Fruit fly (Drosophila melanogaster): ENCODE results near the gene Pvf3.

Pvf3 gene

dm6 chr2L:7165832-7166231 is 8.3 kb upstream of the Pvf3 start:
- no peak for TF ChIP-seq CG8478 (optimal IDR thresholded peaks at IDR 0.05)
- TF ChIP-seq CTCF (optimal IDR thresholded peaks at IDR 0.05), result no peak

- TF ChIP-seq CG8478 (optimal IDR thresholded peaks at IDR 0.05), result no peak
- TF ChIP-seq CTCF (optimal IDR thresholded peaks at IDR 0.05), result no peak
Measured at dm6 chr2L:7158798-7159197, 1.3 kb upstream of the Pvf3 start.

DNA sequence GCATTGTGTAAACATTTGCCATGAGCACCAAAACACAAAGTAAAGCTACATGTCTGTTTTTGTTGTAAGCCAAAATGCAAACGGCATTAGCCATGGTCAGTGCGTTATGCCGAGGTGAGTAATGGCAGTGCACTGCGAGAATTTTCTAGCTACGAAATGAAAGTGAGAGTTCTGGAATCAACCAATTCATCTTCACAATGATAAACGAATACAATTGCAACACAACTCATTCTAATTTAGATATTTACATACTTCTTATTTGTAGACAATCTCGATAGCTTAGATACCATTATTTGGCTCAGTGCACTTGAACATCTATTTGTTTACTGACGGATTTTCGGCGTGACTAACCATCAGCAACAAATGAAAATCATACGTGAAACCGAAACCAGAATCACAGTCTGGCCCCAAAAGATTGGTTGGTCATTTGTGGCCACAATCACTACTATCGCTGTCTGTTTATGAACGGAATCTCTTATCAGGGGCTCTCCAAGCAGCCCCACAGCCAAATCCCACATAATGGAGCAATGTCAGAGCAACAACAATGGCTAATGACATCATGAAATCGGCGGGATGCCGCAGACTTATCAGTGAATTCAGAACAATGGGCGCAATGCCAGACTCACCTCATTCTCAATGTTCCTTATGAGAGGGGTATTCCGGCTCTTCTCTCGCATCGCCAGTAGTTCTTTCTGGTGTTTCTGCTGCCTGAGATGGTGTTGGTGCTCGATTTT is 2.5 kb downstream of the Pvf3 start:
- TF ChIP-seq CTCF (optimal IDR thresholded peaks at IDR 0.05) (no peak), CG8478 (optimal IDR thresholded peaks at IDR 0.05) (no peak)

DNA sequence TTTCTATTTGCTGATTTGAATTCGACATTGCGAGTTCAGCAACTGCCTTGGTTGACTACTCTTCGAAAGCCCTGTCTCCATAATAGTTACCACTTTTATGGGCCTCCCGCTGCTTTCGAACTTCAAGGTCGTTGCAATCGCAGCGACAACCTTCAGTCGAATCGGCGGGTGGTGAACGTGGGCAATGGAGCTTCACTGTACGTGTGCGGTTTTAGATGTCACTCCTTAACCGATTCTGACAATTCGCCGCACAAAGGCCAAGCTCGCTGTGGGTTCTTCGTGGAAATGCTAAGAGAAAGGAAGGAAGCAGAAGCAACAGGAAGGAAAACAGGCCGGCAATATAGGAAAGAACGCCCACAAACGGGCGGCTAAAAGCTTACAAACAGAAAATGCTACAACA is 5.2 kb downstream of the Pvf3 start:
- TF ChIP-seq CG8478 (optimal IDR thresholded peaks at IDR 0.05), result no peak
- TF ChIP-seq CTCF (optimal IDR thresholded peaks at IDR 0.05), result no peak

- no peak for TF ChIP-seq CG8478 (optimal IDR thresholded peaks at IDR 0.05)
- TF ChIP-seq CTCF (optimal IDR thresholded peaks at IDR 0.05), result no peak
Measured at dm6 chr2L:7150775-7151174, 6.7 kb downstream of the Pvf3 start.

DNA sequence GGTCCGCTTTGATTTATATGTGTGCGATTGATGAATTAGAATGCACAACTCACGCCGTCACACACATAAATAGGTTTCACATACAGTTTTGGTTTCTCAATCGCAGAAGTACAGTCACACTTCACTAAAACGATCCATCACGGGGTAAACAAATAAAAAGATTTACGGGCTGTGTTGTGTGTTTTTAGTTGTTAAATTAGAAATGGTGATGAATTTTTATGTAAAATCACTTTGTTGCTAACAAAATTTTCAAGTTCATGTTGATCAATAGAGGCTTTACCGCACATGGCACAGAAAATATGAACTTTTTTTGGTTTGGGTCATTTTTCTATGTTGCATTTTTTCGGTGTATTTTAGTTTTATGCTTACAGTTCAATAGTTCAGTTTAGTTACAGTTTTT is 8.6 kb downstream of the Pvf3 start:
- TF ChIP-seq CG8478 (optimal IDR thresholded peaks at IDR 0.05) (no peak), CTCF (optimal IDR thresholded peaks at IDR 0.05) (no peak)

DNA sequence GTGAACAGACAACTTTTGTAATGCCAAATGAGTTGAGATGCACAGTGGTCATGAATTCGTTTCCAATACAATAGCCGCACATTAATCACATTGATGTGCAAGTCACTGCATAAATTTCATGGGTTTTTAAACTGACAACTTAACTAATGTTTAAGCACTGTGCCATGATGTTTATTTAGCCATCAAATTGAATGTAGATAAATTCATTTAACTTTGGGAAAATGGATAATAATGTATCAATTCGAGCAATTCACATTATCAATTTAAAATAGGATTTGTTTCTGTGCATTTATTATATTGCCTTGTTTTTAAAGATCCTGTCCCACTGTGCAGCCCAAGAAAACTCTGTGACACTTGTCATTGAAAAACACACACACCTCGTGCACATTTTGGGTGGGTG is 9.4 kb downstream of the Pvf3 start:
- no peak for TF ChIP-seq CTCF (optimal IDR thresholded peaks at IDR 0.05)
- TF ChIP-seq CG8478 (optimal IDR thresholded peaks at IDR 0.05), result no peak

DNA sequence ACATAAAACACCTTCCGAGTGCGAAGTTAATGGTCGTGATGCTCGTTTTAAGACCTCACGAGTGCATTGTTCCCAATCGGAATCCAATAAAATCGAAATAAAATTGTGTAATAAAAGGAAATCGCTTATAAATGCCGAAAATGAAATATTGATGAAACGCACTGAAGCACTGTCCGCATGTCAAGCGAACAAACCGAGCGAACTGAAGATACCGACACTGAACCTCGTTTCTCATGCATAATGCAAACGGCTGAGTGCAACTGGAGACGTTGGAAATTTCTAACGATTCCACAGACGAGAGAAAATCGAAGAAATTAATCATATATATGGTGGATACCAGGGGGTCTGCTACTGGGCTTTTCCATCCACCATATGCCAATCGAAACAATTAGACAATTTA is 10.3 kb downstream of the Pvf3 start:
- no peak for TF ChIP-seq CG8478 (optimal IDR thresholded peaks at IDR 0.05)
- TF ChIP-seq CTCF (optimal IDR thresholded peaks at IDR 0.05), result no peak

DNA sequence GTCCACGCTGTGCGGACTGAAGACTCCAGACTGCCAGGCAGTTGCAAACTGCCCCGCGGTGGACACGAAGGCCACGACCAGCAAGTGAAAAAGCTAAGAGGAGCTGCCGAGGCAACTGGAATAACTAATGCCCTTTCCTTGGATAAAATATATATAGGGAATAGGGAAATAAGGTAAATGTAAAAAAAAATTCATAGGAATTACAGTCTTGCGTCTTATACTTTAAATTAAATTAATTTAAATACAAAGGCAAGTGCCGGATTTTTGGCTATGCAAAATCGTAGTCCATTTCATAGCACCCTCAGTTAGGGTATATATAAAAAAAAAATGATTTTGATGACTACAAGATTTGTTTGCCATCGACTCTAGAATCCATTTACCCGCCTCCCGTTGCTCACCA is 11.6 kb downstream of the Pvf3 start:
- TF ChIP-seq CG8478 (optimal IDR thresholded peaks at IDR 0.05) (no peak), CTCF (optimal IDR thresholded peaks at IDR 0.05) (no peak)

dm6 chr2L:7144061-7144460 is 13.4 kb downstream of the Pvf3 start:
- TF ChIP-seq CG8478 (optimal IDR thresholded peaks at IDR 0.05) (no peak), CTCF (optimal IDR thresholded peaks at IDR 0.05) (no peak)

dm6 chr2L:7140089-7140488 is 17.4 kb downstream of the Pvf3 start:
- TF ChIP-seq CTCF (optimal IDR thresholded peaks at IDR 0.05) (no peak), CG8478 (optimal IDR thresholded peaks at IDR 0.05) (no peak)

dm6 chr2L:7138516-7139061 is 18.9 kb downstream of the Pvf3 start:
- TF ChIP-seq CTCF (optimal IDR thresholded peaks at IDR 0.05), result no peak

dm6 chr2L:7136667-7137066 is 20.8 kb downstream of the Pvf3 start:
- TF ChIP-seq CTCF (optimal IDR thresholded peaks at IDR 0.05) (no peak), CG8478 (optimal IDR thresholded peaks at IDR 0.05) (no peak)

- no peak for TF ChIP-seq CG8478 (optimal IDR thresholded peaks at IDR 0.05)
- TF ChIP-seq CTCF (optimal IDR thresholded peaks at IDR 0.05), result no peak
Measured at dm6 chr2L:7135069-7135468, 22.4 kb downstream of the Pvf3 start.

DNA sequence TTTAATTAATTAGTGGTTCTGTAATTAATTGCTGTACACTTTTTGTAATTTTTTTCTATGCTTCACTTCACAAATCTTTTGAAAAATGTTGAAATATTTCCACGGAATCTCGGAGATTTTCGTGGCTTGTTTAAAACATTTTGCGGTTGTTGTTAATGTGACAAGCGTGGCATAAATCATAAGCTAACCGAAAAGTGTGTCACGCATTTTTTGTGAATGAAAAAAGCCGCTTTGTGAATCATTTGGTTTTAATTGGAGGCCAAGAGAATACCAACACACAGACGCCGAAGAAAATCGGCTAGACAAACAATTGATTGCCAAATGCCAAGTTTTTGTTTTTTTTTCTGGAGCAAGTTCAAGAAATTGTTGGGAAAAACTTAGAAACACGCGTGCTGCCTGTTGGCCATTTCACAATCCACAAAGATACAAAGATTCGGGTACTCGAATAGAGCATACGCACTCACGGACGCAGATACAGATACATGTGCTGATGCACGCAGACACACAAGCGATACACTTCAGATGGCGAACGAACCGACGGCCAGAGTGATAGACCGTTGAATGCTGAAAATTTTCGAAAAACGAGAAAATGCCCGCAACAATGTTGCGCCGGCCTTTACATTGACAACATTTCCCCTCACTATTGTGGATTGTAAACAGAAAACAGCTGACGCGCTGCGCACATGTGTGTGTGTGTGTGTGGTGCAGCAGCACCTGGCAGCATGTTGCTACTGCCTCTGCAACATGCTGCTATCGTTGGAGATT is 23.8 kb downstream of the Pvf3 start:
- no peak for TF ChIP-seq CTCF (optimal IDR thresholded peaks at IDR 0.05)
- no peak for TF ChIP-seq CG8478 (optimal IDR thresholded peaks at IDR 0.05)

- TF ChIP-seq CTCF (optimal IDR thresholded peaks at IDR 0.05), result no peak
- no peak for TF ChIP-seq CG8478 (optimal IDR thresholded peaks at IDR 0.05)
Measured at dm6 chr2L:7125209-7125752, 32.2 kb downstream of the Pvf3 start.
